Worm (Caenorhabditis elegans) whole organism, young adult: Measurements from ENCODE around the gene F55G1.6.
A peak's percentile ranks its signal among the peaks of the same experiment; 100 is the strongest.

ENCODE experiments used
- B0019.2 ChIP-seq: fragments of 200-800 bp; sonication (Bioruptor generic); conservative IDR thresholded peaks from 2 replicates; pipeline ENCODE4 v1.3.6; 2022; ENCODE audit warnings: missing genetic modification reagents, missing genetic modification characterization, missing compliant biosample characterization
- B0261.1 ChIP-seq: sonication (generic microtip); optimal IDR thresholded peaks from 2 replicates; lab custom pipeline; 2016; ENCODE audit warnings: mild to moderate bottlenecking, missing genetic modification characterization, moderate library complexity, missing compliant biosample characterization
- B0336.3 ChIP-seq: fragments of 200-800 bp; sonication (Bioruptor generic); IDR thresholded peaks from 2 replicates; pipeline ENCODE4 v1.3.6; 2022; ENCODE audit warnings: missing genetic modification characterization, missing compliant biosample characterization
- C17E4.6 ChIP-seq: fragments of 200-800 bp; sonication (Bioruptor generic); IDR thresholded peaks from 2 replicates; pipeline ENCODE4 v1.3.6; 2022; ENCODE audit warnings: missing genetic modification reagents, missing genetic modification characterization, missing compliant biosample characterization
- F23B12.7 ChIP-seq: sonication (generic microtip); optimal IDR thresholded peaks from 2 replicates; lab custom pipeline; 2017; ENCODE audit warnings: missing genetic modification characterization, mild to moderate bottlenecking, missing compliant biosample characterization, antibody characterized with exemption, moderate library complexity; ENCODE audit not compliant: insufficient read depth
- F57C9.4 ChIP-seq: sonication (generic microtip); optimal IDR thresholded peaks from 2 replicates; lab custom pipeline; 2017; ENCODE audit warnings: mild to moderate bottlenecking, missing genetic modification characterization, missing compliant biosample characterization
- T07F8.4 ChIP-seq: sonication (generic microtip); optimal IDR thresholded peaks from 2 replicates; lab custom pipeline; 2016; ENCODE audit warnings: mild to moderate bottlenecking, missing genetic modification characterization, moderate library complexity, missing compliant biosample characterization
- Y56A3A.18 ChIP-seq: fragments of 200-800 bp; sonication (Bioruptor generic); IDR thresholded peaks from 2 replicates; pipeline ENCODE4 v1.3.6; 2022; ENCODE audit warnings: missing genetic modification reagents, missing genetic modification characterization, missing compliant biosample characterization
- Y67H2A.10 ChIP-seq: fragments of 200-800 bp; sonication (Bioruptor generic); conservative IDR thresholded peaks from 2 replicates; pipeline ENCODE4 v1.3.6; 2022; ENCODE audit warnings: missing genetic modification reagents, missing genetic modification characterization, missing compliant biosample characterization
- ZK185.1 ChIP-seq: sonication (generic microtip); optimal IDR thresholded peaks from 2 replicates; lab custom pipeline; 2016; ENCODE audit warnings: mild to moderate bottlenecking, missing genetic modification characterization, missing compliant biosample characterization; ENCODE audit not compliant: poor library complexity, severe bottlenecking
- akir-1 ChIP-seq: fragments of 200-800 bp; sonication (Bioruptor generic); optimal IDR thresholded peaks from 2 replicates; lab custom pipeline; 2018; ENCODE audit warnings: mild to moderate bottlenecking, missing genetic modification characterization, moderate library complexity, missing compliant biosample characterization
- ama-1 ChIP-seq, 3 experiments: fragments of 150-350 bp in 1 of 3; sonication (generic microtip) in 2 of 3; optimal IDR thresholded peaks; 2 replicates each; lab custom pipeline; 2014 to 2018; ENCODE audit warnings: missing biosample characterization in 2 of 3, missing genetic modification characterization in 2 of 3, missing genetic modification reagents in 2 of 3
- aptf-2 ChIP-seq: fragments of 200-800 bp; sonication (Bioruptor generic); conservative IDR thresholded peaks from 2 replicates; pipeline ENCODE4 v1.3.6; 2022; ENCODE audit warnings: missing genetic modification reagents, missing genetic modification characterization, missing compliant biosample characterization
- attf-3 ChIP-seq: fragments of 200-800 bp; sonication (Bioruptor generic); conservative IDR thresholded peaks from 2 replicates; pipeline ENCODE4 v1.3.6; 2022; ENCODE audit warnings: missing genetic modification reagents, missing genetic modification characterization, missing compliant biosample characterization
- attf-5 ChIP-seq: fragments of 200-800 bp; sonication (Bioruptor generic); optimal IDR thresholded peaks from 2 replicates; lab custom pipeline; 2018; ENCODE audit warnings: mild to moderate bottlenecking, missing genetic modification characterization, missing compliant biosample characterization
- cebp-1 ChIP-seq, 2 experiments: fragments of 200-800 bp in 1 of 2; sonication (Bioruptor generic) in 1 of 2; sonication (generic microtip) in 1 of 2; IDR thresholded peaks in 1 of 2; optimal IDR thresholded peaks in 1 of 2; 2 replicates each; pipeline versions ENCODE4 v1.3.6 to Lab custom; 2017 to 2022; ENCODE audit warnings: missing compliant biosample characterization in 2 of 2, missing genetic modification characterization in 2 of 2, mild to moderate bottlenecking in 1 of 2, missing genetic modification reagents in 1 of 2, moderate library complexity in 1 of 2
- cebp-2 ChIP-seq: fragments of 200-800 bp; sonication (Bioruptor generic); IDR thresholded peaks from 2 replicates; pipeline ENCODE4 v1.3.6; 2022; ENCODE audit warnings: missing genetic modification characterization, missing compliant biosample characterization
- ceh-58 ChIP-seq: fragments of 200-800 bp; sonication (Bioruptor generic); IDR thresholded peaks from 2 replicates; pipeline ENCODE4 v1.3.6; 2022; ENCODE audit warnings: missing genetic modification characterization, missing compliant biosample characterization
- ceh-91 ChIP-seq: fragments of 200-800 bp; sonication (Bioruptor generic); IDR thresholded peaks from 2 replicates; pipeline ENCODE4 v1.3.6; 2022; ENCODE audit warnings: missing genetic modification reagents, missing genetic modification characterization, missing compliant biosample characterization
- efl-1 ChIP-seq: fragments of 150-350 bp; optimal IDR thresholded peaks from 2 replicates; lab custom pipeline; 2014; ENCODE audit warnings: missing biosample characterization, missing genetic modification reagents, missing genetic modification characterization
- egl-18 ChIP-seq: fragments of 200-800 bp; sonication (Bioruptor generic); IDR thresholded peaks from 2 replicates; pipeline ENCODE4 v1.3.6; 2022; ENCODE audit warnings: missing genetic modification reagents, missing genetic modification characterization, missing compliant biosample characterization
- egrh-3 ChIP-seq: fragments of 200-800 bp; sonication (Bioruptor generic); IDR thresholded peaks from 2 replicates; pipeline ENCODE4 v1.3.6; 2022; ENCODE audit warnings: missing genetic modification reagents, missing genetic modification characterization, missing compliant biosample characterization
- ekl-4 ChIP-seq: fragments of 200-800 bp; sonication (Bioruptor generic); IDR thresholded peaks from 2 replicates; pipeline ENCODE4 v1.3.6; 2022; ENCODE audit warnings: missing genetic modification reagents, missing genetic modification characterization, missing compliant biosample characterization
- ets-4 ChIP-seq: fragments of 200-800 bp; sonication (Bioruptor generic); optimal IDR thresholded peaks from 2 replicates; lab custom pipeline; 2018; ENCODE audit warnings: mild to moderate bottlenecking, missing genetic modification characterization, missing compliant biosample characterization
- fkh-3 ChIP-seq: sonication (generic microtip); optimal IDR thresholded peaks from 2 replicates; lab custom pipeline; 2016; ENCODE audit warnings: mild to moderate bottlenecking, missing genetic modification characterization, missing compliant biosample characterization
- gei-17 ChIP-seq: fragments of 200-800 bp; sonication (Bioruptor generic); optimal IDR thresholded peaks from 2 replicates; lab custom pipeline; 2018; ENCODE audit warnings: mild to moderate bottlenecking, missing genetic modification characterization, missing compliant biosample characterization
- hmg-1.2 ChIP-seq: fragments of 200-800 bp; sonication (Bioruptor generic); IDR thresholded peaks from 2 replicates; pipeline ENCODE4 v1.3.6; 2022; ENCODE audit warnings: missing genetic modification reagents, missing genetic modification characterization, missing compliant biosample characterization
- let-526 ChIP-seq: fragments of 200-800 bp; sonication (Bioruptor generic); IDR thresholded peaks from 2 replicates; pipeline ENCODE4 v1.3.6; 2022; ENCODE audit warnings: missing genetic modification reagents, missing genetic modification characterization, missing compliant biosample characterization
- let-607 ChIP-seq, 2 experiments: fragments of 200-800 bp in 1 of 2; sonication (Bioruptor generic) in 1 of 2; sonication (generic microtip) in 1 of 2; optimal IDR thresholded peaks; 2 replicates each; lab custom pipeline; 2016 to 2018; ENCODE audit warnings: mild to moderate bottlenecking in 2 of 2, missing compliant biosample characterization in 2 of 2, missing genetic modification characterization in 2 of 2, moderate library complexity in 2 of 2, missing genotype in 1 of 2
- lin-26 ChIP-seq: fragments of 200-800 bp; sonication (Bioruptor generic); IDR thresholded peaks from 2 replicates; pipeline ENCODE4 v1.3.6; 2022; ENCODE audit warnings: missing genetic modification reagents, missing genetic modification characterization, missing compliant biosample characterization
- madf-8 ChIP-seq: fragments of 200-800 bp; sonication (Bioruptor generic); conservative IDR thresholded peaks from 2 replicates; pipeline ENCODE4 v1.3.6; 2022; ENCODE audit warnings: missing genetic modification reagents, missing genetic modification characterization, missing compliant biosample characterization
- mxl-1 ChIP-seq: sonication (generic microtip); optimal IDR thresholded peaks from 2 replicates; lab custom pipeline; 2016; ENCODE audit warnings: missing genetic modification characterization, missing compliant biosample characterization
- rec-8 ChIP-seq, 2 experiments: sonication (generic microtip); optimal IDR thresholded peaks; 2 replicates each; lab custom pipeline; 2016; ENCODE audit warnings: mild to moderate bottlenecking in 2 of 2, missing genetic modification characterization in 2 of 2, missing genetic modification reagents in 2 of 2, missing genotype in 2 of 2, missing biosample characterization in 1 of 2, missing compliant biosample characterization in 1 of 2, moderate library complexity in 1 of 2
- sea-2 ChIP-seq: fragments of 200-800 bp; sonication (Bioruptor generic); IDR thresholded peaks from 2 replicates; pipeline ENCODE4 v1.3.6; 2022; ENCODE audit warnings: missing genetic modification characterization, missing compliant biosample characterization
- snpc-1.3 ChIP-seq: sonication (generic microtip); optimal IDR thresholded peaks from 2 replicates; lab custom pipeline; 2017; ENCODE audit warnings: missing genetic modification characterization, mild to moderate bottlenecking, missing compliant biosample characterization, antibody characterized with exemption, moderate library complexity, missing genotype, missing genetic modification reagents; ENCODE audit not compliant: insufficient read depth
- somi-1 ChIP-seq: fragments of 200-800 bp; sonication (Bioruptor generic); optimal IDR thresholded peaks from 2 replicates; lab custom pipeline; 2018; ENCODE audit warnings: mild to moderate bottlenecking, missing genetic modification characterization, missing compliant biosample characterization
- tlf-1 ChIP-seq: fragments of 200-800 bp; sonication (Bioruptor generic); optimal IDR thresholded peaks from 2 replicates; lab custom pipeline; 2018; ENCODE audit warnings: mild to moderate bottlenecking, missing genetic modification characterization, missing compliant biosample characterization
- unc-130 ChIP-seq: sonication (generic microtip); optimal IDR thresholded peaks from 2 replicates; lab custom pipeline; 2016; ENCODE audit warnings: missing genetic modification reagents, missing genetic modification characterization, missing compliant biosample characterization
- unc-62 ChIP-seq: fragments of 150-350 bp; optimal IDR thresholded peaks from 2 replicates; lab custom pipeline; 2014; ENCODE audit warnings: missing biosample characterization, missing genetic modification reagents, missing genetic modification characterization
- xnd-1 ChIP-seq: sonication (generic microtip); optimal IDR thresholded peaks from 2 replicates; lab custom pipeline; 2016; ENCODE audit warnings: missing genotype, missing genetic modification reagents, missing genetic modification characterization, missing compliant biosample characterization
- zfh-2 ChIP-seq: fragments of 200-800 bp; sonication (Bioruptor generic); conservative IDR thresholded peaks from 2 replicates; pipeline ENCODE4 v1.3.6; 2022; ENCODE audit warnings: missing genetic modification reagents, missing genetic modification characterization, missing compliant biosample characterization
- ztf-18 ChIP-seq: sonication (generic microtip); optimal IDR thresholded peaks from 2 replicates; lab custom pipeline; 2016; ENCODE audit warnings: missing genotype, mild to moderate bottlenecking, missing genetic modification characterization, missing compliant biosample characterization
- ztf-26 ChIP-seq: sonication (generic microtip); optimal IDR thresholded peaks from 2 replicates; lab custom pipeline; 2017; ENCODE audit warnings: missing genetic modification characterization, missing compliant biosample characterization
- ztf-28 ChIP-seq: fragments of 200-800 bp; sonication (Bioruptor generic); IDR thresholded peaks from 2 replicates; pipeline ENCODE4 v1.3.6; 2022; ENCODE audit warnings: missing genetic modification reagents, missing genetic modification characterization, missing compliant biosample characterization
- ztf-3 ChIP-seq: fragments of 200-800 bp; sonication (Bioruptor generic); optimal IDR thresholded peaks from 2 replicates; lab custom pipeline; 2018; ENCODE audit warnings: mild to moderate bottlenecking, missing genetic modification characterization, missing compliant biosample characterization
- ztf-6 ChIP-seq: fragments of 200-800 bp; sonication (Bioruptor generic); IDR thresholded peaks from 2 replicates; pipeline ENCODE4 v1.3.6; 2022; ENCODE audit warnings: missing genetic modification reagents, missing genetic modification characterization, missing compliant biosample characterization

F55G1.6 gene

ce11 chrIV:7505866-7506488 is 32.7 kb downstream of the F55G1.6 start (continued):
- TF ChIP-seq ztf-28 (GFP tag; lab: Robert Waterston, UW) (no peak), cebp-1 (GFP tag; IDR thresholded peaks at IDR 0.05; lab: Robert Waterston, UW) (no peak), cebp-1 (tag; optimal IDR thresholded peaks at IDR 0.05; lab: Kevin White, UChicago) (peak; percentile 65), B0019.2 (GFP tag; lab: Robert Waterston, UW) (no peak), efl-1 (no peak), zfh-2 (no peak), ztf-26 (peak; percentile 10), fkh-3 (tag; lab: Kevin White, UChicago) (no peak), sea-2 (GFP tag; lab: Robert Waterston, UW) (no peak), Y56A3A.18 (GFP tag; lab: Robert Waterston, UW) (0 out of 2 replicates have a peak, but pooled peaks have one; percentile 21), egl-18 (GFP tag; lab: Robert Waterston, UW) (no peak), aptf-2 (GFP tag; lab: Robert Waterston, UW) (no peak), B0261.1 (tag; lab: Kevin White, UChicago) (no peak), ets-4 (GFP tag; lab: Kevin White, UChicago) (no peak), ceh-58 (GFP tag; lab: Robert Waterston, UW) (no peak), T07F8.4 (tag; lab: Kevin White, UChicago) (no peak), ama-1 (optimal IDR thresholded peaks at IDR 0.05; lab: Kevin White, UChicago) (peak; percentile 93), ama-1 (GFP tag; optimal IDR thresholded peaks at IDR 0.05; lab: Kevin White, UChicago) (peak; percentile 54 to 70), let-607 (tag; optimal IDR thresholded peaks at IDR 0.05; lab: Kevin White, UChicago) (no peak), B0336.3 (peak; percentile 86), attf-5 (GFP tag; lab: Kevin White, UChicago) (peak; percentile 1), hmg-1.2 (GFP tag; lab: Robert Waterston, UW) (peak; percentile 50), ztf-3 (GFP tag; lab: Kevin White, UChicago) (no peak), ekl-4 (GFP tag; lab: Robert Waterston, UW) (no peak; the same call in none of the 2 replicates), ceh-91 (GFP tag; lab: Robert Waterston, UW) (no peak), unc-130 (GFP tag; lab: Kevin White, UChicago) (peak; percentile 20), ZK185.1 (peak; percentile 67), unc-62 (GFP tag; lab: Kevin White, UChicago) (no peak), xnd-1 (tag; lab: Kevin White, UChicago) (no peak), let-526 (GFP tag; lab: Robert Waterston, UW) (peak; percentile 19; the same call in 1 of the 2 replicates), akir-1 (GFP tag; lab: Kevin White, UChicago) (no peak), lin-26 (GFP tag; lab: Robert Waterston, UW) (peak; percentile 55; the same call in 1 of the 2 replicates), rec-8 (tag; optimal IDR thresholded peaks at IDR 0.05; lab: Kevin White, UChicago) (peak in 1 of 2 experiments; percentile 18), madf-8 (GFP tag; lab: Robert Waterston, UW) (no peak), mxl-1 (tag; lab: Kevin White, UChicago) (peak; percentile 39), gei-17 (GFP tag; lab: Kevin White, UChicago) (no peak), ztf-6 (no peak), cebp-2 (GFP tag; lab: Robert Waterston, UW) (peak; percentile 79; the same call in 1 of the 2 replicates), ztf-18 (tag; lab: Kevin White, UChicago) (no peak), tlf-1 (peak; percentile 77), egrh-3 (GFP tag; lab: Robert Waterston, UW) (no peak), F57C9.4 (tag; lab: Kevin White, UChicago) (peak; percentile 43), snpc-1.3 (peak; percentile 78), somi-1 (GFP tag; lab: Kevin White, UChicago) (no peak), C17E4.6 (GFP tag; lab: Robert Waterston, UW) (no peak), F23B12.7 (tag; lab: Kevin White, UChicago) (no peak), attf-3 (GFP tag; lab: Robert Waterston, UW) (peak; percentile 25; the same call in 1 of the 2 replicates), Y67H2A.10 (no peak)
